Fruit fly (Drosophila melanogaster) whole organism, embryonic: Measurements from ENCODE around the gene chb.

Source experiments
- ATbp ChIP-seq: fragments of 200-800 bp; sonication (Bioruptor generic); optimal IDR thresholded peaks from 2 replicates; lab custom pipeline; 2017; ENCODE audit warnings: missing biosample characterization, mild to moderate bottlenecking, missing genetic modification characterization, missing genetic modification reagents
- Antp ChIP-seq: fragments of 200-800 bp; sonication (Bioruptor generic); optimal IDR thresholded peaks from 3 replicates; lab custom pipeline; 2016; ENCODE audit warnings: missing biosample characterization, missing genetic modification characterization
- Bdp1 ChIP-seq: fragments of 200-800 bp; sonication (Bioruptor generic); optimal IDR thresholded peaks from 3 replicates; lab custom pipeline; 2016; ENCODE audit warnings: missing biosample characterization, missing genetic modification characterization
- CG10267 ChIP-seq: fragments of 200-800 bp; sonication (Bioruptor generic); optimal IDR thresholded peaks from 2 replicates; lab custom pipeline; 2018; ENCODE audit warnings: missing biosample characterization, mild to moderate bottlenecking, missing genetic modification characterization, moderate library complexity
- CG12104 ChIP-seq: fragments of 200-800 bp; sonication (Bioruptor generic); optimal IDR thresholded peaks from 3 replicates; lab custom pipeline; 2016; ENCODE audit warnings: missing biosample characterization, missing genetic modification characterization
- CG12155 ChIP-seq: fragments of 200-800 bp; sonication (Bioruptor generic); optimal IDR thresholded peaks from 3 replicates; lab custom pipeline; 2016; ENCODE audit warnings: missing biosample characterization, missing genetic modification characterization
- CG13287 ChIP-seq: fragments of 200-800 bp; sonication (Bioruptor generic); IDR thresholded peaks from 2 replicates; pipeline ENCODE4 v1.3.6; 2022; ENCODE audit warnings: missing biosample characterization, missing genetic modification characterization; ENCODE audit not compliant: partially characterized antibody
- CG13775 ChIP-seq: fragments of 200-800 bp; sonication (Bioruptor generic); optimal IDR thresholded peaks from 3 replicates; lab custom pipeline; 2017; ENCODE audit warnings: missing biosample characterization, mild to moderate bottlenecking, missing genetic modification characterization
- CG17359 ChIP-seq: fragments of 200-800 bp; sonication (Bioruptor generic); optimal IDR thresholded peaks from 3 replicates; lab custom pipeline; 2018; ENCODE audit warnings: missing biosample characterization, mild to moderate bottlenecking, missing genetic modification characterization, moderate library complexity
- CG18262 ChIP-seq: fragments of 200-800 bp; optimal IDR thresholded peaks from 3 replicates; lab custom pipeline; 2019; ENCODE audit warnings: missing biosample characterization, mild to moderate bottlenecking, missing genetic modification characterization, moderate library complexity
- CG1832 ChIP-seq: fragments of 200-800 bp; sonication (Bioruptor generic); optimal IDR thresholded peaks from 2 replicates; lab custom pipeline; 2017; ENCODE audit warnings: missing biosample characterization, mild to moderate bottlenecking, missing genetic modification characterization, inconsistent platforms
- CG18619 ChIP-seq: fragments of 200-800 bp; sonication (Bioruptor generic); optimal IDR thresholded peaks from 3 replicates; lab custom pipeline; 2017; ENCODE audit warnings: missing biosample characterization, mild to moderate bottlenecking, missing genetic modification characterization
- CG30431 ChIP-seq: fragments of 200-800 bp; sonication (Bioruptor generic); optimal IDR thresholded peaks from 2 replicates; lab custom pipeline; 2017; ENCODE audit warnings: missing biosample characterization, missing genetic modification characterization
- CG31441 ChIP-seq: fragments of 200-800 bp; sonication (Bioruptor generic); IDR thresholded peaks from 2 replicates; pipeline ENCODE4 v1.3.6; 2022; ENCODE audit warnings: missing biosample characterization, missing genetic modification characterization
- CG3163 ChIP-seq: fragments of 200-800 bp; sonication (Bioruptor generic); optimal IDR thresholded peaks from 3 replicates; lab custom pipeline; 2016; ENCODE audit warnings: missing biosample characterization, missing genetic modification characterization
- CG4617 ChIP-seq: fragments of 200-800 bp; sonication (Bioruptor generic); optimal IDR thresholded peaks from 3 replicates; lab custom pipeline; 2016; ENCODE audit warnings: missing biosample characterization, missing genetic modification characterization, borderline replicate concordance
- CG6683 ChIP-seq: fragments of 200-800 bp; sonication (Bioruptor generic); optimal IDR thresholded peaks from 2 replicates; lab custom pipeline; 2017; ENCODE audit warnings: missing biosample characterization, mild to moderate bottlenecking, missing genetic modification characterization, missing genetic modification reagents
- CG6689 ChIP-seq: fragments of 200-800 bp; sonication (Bioruptor generic); IDR thresholded peaks from 2 replicates; pipeline ENCODE4 v1.3.6; 2022; ENCODE audit warnings: missing biosample characterization, missing genetic modification characterization
- CG7357 ChIP-seq: fragments of 200-800 bp; sonication (Bioruptor generic); IDR thresholded peaks from 3 replicates; pipeline ENCODE4 v1.3.6; 2022; ENCODE audit warnings: missing biosample characterization, missing genetic modification characterization
- CG7928 ChIP-seq: fragments of 200-800 bp; sonication (Bioruptor generic); optimal IDR thresholded peaks from 2 replicates; lab custom pipeline; 2017; ENCODE audit warnings: missing biosample characterization, mild to moderate bottlenecking, missing genetic modification characterization
- CG8478 ChIP-seq: fragments of >200 bp; optimal IDR thresholded peaks from 2 replicates; lab custom pipeline; 2018
- CHES-1-like ChIP-seq: fragments of 200-800 bp; sonication (Bioruptor generic); optimal IDR thresholded peaks from 2 replicates; lab custom pipeline; 2016; ENCODE audit warnings: missing biosample characterization, missing genetic modification characterization
- CoRest ChIP-seq: fragments of 200-800 bp; sonication (Bioruptor generic); optimal IDR thresholded peaks from 3 replicates; lab custom pipeline; 2018; ENCODE audit warnings: missing biosample characterization, mild to moderate bottlenecking, missing genetic modification characterization, moderate library complexity
- Dad ChIP-seq: fragments of 200-800 bp; sonication (Bioruptor generic); optimal IDR thresholded peaks from 3 replicates; lab custom pipeline; 2016; ENCODE audit warnings: missing biosample characterization, missing genetic modification characterization
- Doc3 ChIP-seq: fragments of 200-800 bp; sonication (Bioruptor generic); IDR thresholded peaks from 3 replicates; pipeline ENCODE4 v1.3.6; 2022; ENCODE audit warnings: missing biosample characterization, missing genetic modification characterization; ENCODE audit not compliant: partially characterized antibody
- Fer3 ChIP-seq: fragments of 200-800 bp; sonication (Bioruptor generic); optimal IDR thresholded peaks from 2 replicates; lab custom pipeline; 2018; ENCODE audit warnings: missing biosample characterization, mild to moderate bottlenecking, missing genetic modification characterization, moderate library complexity
- H2.0 ChIP-seq: fragments of 200-800 bp; sonication (Bioruptor generic); IDR thresholded peaks from 2 replicates; pipeline ENCODE4 v1.3.6; 2022; ENCODE audit warnings: missing biosample characterization, missing genetic modification characterization
- Kr ChIP-seq: fragments of 200-800 bp; sonication (Bioruptor generic); optimal IDR thresholded peaks from 2 replicates; lab custom pipeline; 2017; ENCODE audit warnings: missing biosample characterization, mild to moderate bottlenecking, missing genetic modification characterization
- Lim3 ChIP-seq: fragments of 200-800 bp; sonication (Bioruptor generic); IDR thresholded peaks from 2 replicates; pipeline ENCODE4 v1.3.6; 2022; ENCODE audit warnings: missing biosample characterization, missing genetic modification characterization
- MTF-1 ChIP-seq: fragments of 200-800 bp; sonication (Bioruptor generic); optimal IDR thresholded peaks from 2 replicates; lab custom pipeline; 2018; ENCODE audit warnings: missing biosample characterization, mild to moderate bottlenecking, missing genetic modification characterization, borderline replicate concordance
- NC2β ChIP-seq: fragments of 200-800 bp; sonication (Bioruptor generic); optimal IDR thresholded peaks from 2 replicates; lab custom pipeline; 2016; ENCODE audit warnings: missing biosample characterization, missing genetic modification characterization
- PHDP ChIP-seq: fragments of 200-800 bp; sonication (Bioruptor generic); optimal IDR thresholded peaks from 3 replicates; lab custom pipeline; 2018; ENCODE audit warnings: missing biosample characterization, mild to moderate bottlenecking, missing genetic modification characterization, moderate library complexity
- Ptx1 ChIP-seq: fragments of 200-800 bp; sonication (Bioruptor generic); IDR thresholded peaks from 2 replicates; pipeline ENCODE4 v1.3.6; 2022; ENCODE audit warnings: missing biosample characterization, missing genetic modification characterization
- Rx ChIP-seq: fragments of 200-800 bp; sonication (Bioruptor generic); IDR thresholded peaks from 2 replicates; pipeline ENCODE4 v1.3.6; 2022; ENCODE audit warnings: missing biosample characterization, missing genetic modification characterization
- Sin3A ChIP-seq: fragments of >200 bp; optimal IDR thresholded peaks from 2 replicates; lab custom pipeline; 2018
- abd-A ChIP-seq: fragments of 200-800 bp; sonication (Bioruptor generic); optimal IDR thresholded peaks from 3 replicates; lab custom pipeline; 2019; ENCODE audit warnings: missing biosample characterization, mild to moderate bottlenecking, missing genetic modification characterization, moderate library complexity
- ara ChIP-seq: fragments of 200-800 bp; sonication (Bioruptor generic); IDR thresholded peaks from 2 replicates; pipeline ENCODE4 v1.3.6; 2022; ENCODE audit warnings: missing biosample characterization, missing genetic modification characterization
- az2 ChIP-seq: fragments of 200-800 bp; sonication (Bioruptor generic); optimal IDR thresholded peaks from 3 replicates; lab custom pipeline; 2016; ENCODE audit warnings: missing biosample characterization, missing genetic modification characterization
- cas ChIP-seq: fragments of 200-800 bp; sonication (Bioruptor generic); IDR thresholded peaks from 2 replicates; pipeline ENCODE4 v1.3.6; 2022; ENCODE audit warnings: missing biosample characterization, missing genetic modification characterization
- danr ChIP-seq: fragments of 200-800 bp; sonication (Bioruptor generic); IDR thresholded peaks from 2 replicates; pipeline ENCODE4 v1.3.6; 2022; ENCODE audit warnings: missing biosample characterization, missing genetic modification characterization
- dm ChIP-seq: fragments of 200-800 bp; sonication (Bioruptor generic); optimal IDR thresholded peaks from 3 replicates; lab custom pipeline; 2016; ENCODE audit warnings: missing biosample characterization, missing genetic modification characterization
- eyg ChIP-seq: fragments of 200-800 bp; sonication (Bioruptor generic); optimal IDR thresholded peaks from 3 replicates; lab custom pipeline; 2016; ENCODE audit warnings: missing biosample characterization, missing genetic modification characterization
- gem ChIP-seq: fragments of 200-800 bp; sonication (Bioruptor generic); optimal IDR thresholded peaks from 2 replicates; lab custom pipeline; 2019; ENCODE audit warnings: missing biosample characterization, mild to moderate bottlenecking, missing genetic modification characterization, moderate library complexity
- gfzf ChIP-seq: fragments of 200-800 bp; sonication (Bioruptor generic); optimal IDR thresholded peaks from 2 replicates; lab custom pipeline; 2016; ENCODE audit warnings: missing biosample characterization, mild to moderate bottlenecking, missing genetic modification characterization, moderate library complexity
- ham ChIP-seq: fragments of 200-800 bp; sonication (Bioruptor generic); IDR thresholded peaks from 2 replicates; pipeline ENCODE4 v1.3.6; 2022; ENCODE audit warnings: missing biosample characterization, missing genetic modification characterization
- kni ChIP-seq: fragments of 200-800 bp; sonication (Bioruptor generic); optimal IDR thresholded peaks from 3 replicates; lab custom pipeline; 2017; ENCODE audit warnings: mild to moderate bottlenecking, missing biosample characterization, missing genetic modification reagents, missing genetic modification characterization
- lmd ChIP-seq: fragments of 200-800 bp; sonication (Bioruptor generic); IDR thresholded peaks from 2 replicates; pipeline ENCODE4 v1.3.6; 2022; ENCODE audit warnings: missing biosample characterization, missing genetic modification characterization
- otp ChIP-seq: fragments of 200-800 bp; sonication (Bioruptor generic); IDR thresholded peaks from 3 replicates; pipeline ENCODE4, ENCODE4 v1.3.6; 2022; ENCODE audit warnings: missing biosample characterization, missing genetic modification characterization
- salm ChIP-seq: fragments of 200-800 bp; sonication (Bioruptor generic); optimal IDR thresholded peaks from 2 replicates; lab custom pipeline; 2018; ENCODE audit warnings: missing biosample characterization, mild to moderate bottlenecking, missing genetic modification characterization
- sug ChIP-seq: fragments of 200-800 bp; optimal IDR thresholded peaks from 2 replicates; lab custom pipeline; 2019; ENCODE audit warnings: missing biosample characterization, mild to moderate bottlenecking, missing genetic modification characterization, moderate library complexity
- unpg ChIP-seq: fragments of 200-800 bp; sonication (Bioruptor generic); optimal IDR thresholded peaks from 3 replicates; lab custom pipeline; 2018; ENCODE audit warnings: missing biosample characterization, mild to moderate bottlenecking, missing genetic modification characterization, moderate library complexity
- zf30C ChIP-seq: fragments of 200-800 bp; sonication (Bioruptor generic); optimal IDR thresholded peaks from 3 replicates; lab custom pipeline; 2018; ENCODE audit warnings: missing biosample characterization, mild to moderate bottlenecking, missing genetic modification characterization

The chb gene

DNA sequence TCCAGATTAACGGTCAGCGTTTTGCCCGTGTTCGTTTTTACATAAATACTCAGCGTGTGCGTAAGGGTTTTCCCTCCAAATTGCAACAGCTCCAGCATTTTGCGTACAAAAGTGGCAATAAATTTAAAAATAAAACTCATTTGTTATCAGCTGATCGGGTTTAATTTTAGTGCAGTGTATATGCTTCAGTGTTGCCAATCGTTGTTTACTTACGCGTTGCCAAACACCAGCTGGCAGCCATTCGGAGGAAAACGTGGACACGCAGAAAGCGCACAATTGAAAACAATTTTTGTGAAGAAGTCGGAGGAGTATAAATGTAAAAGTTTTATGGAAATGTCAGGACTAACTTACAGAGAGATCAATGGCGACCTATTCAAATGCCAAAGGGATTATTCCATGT is 23.9 kb downstream of the chb start, which contains the start of the genes Targ3 and park (continued):
- TF ChIP-seq CG13775 (GFP tag; lab: Kevin White, UChicago) (peak; percentile 2), NC2β (peak; percentile 16), gem (tag; lab: Kevin White, UChicago) (peak; percentile 20), unpg (GFP tag; lab: Kevin White, UChicago) (peak; percentile 9), H2.0 (0 out of 2 replicates have a peak, but pooled peaks have one; percentile 24), CG12155 (GFP tag; lab: Kevin White, UChicago) (peak; percentile 52), Ptx1 (GFP tag; lab: Robert Waterston, UW) (no peak), Rx (GFP tag; lab: Robert Waterston, UW) (no peak), CG7357 (no peak), gfzf (GFP tag; lab: Kevin White, UChicago) (peak; percentile 22), CG6689 (GFP tag; lab: Robert Waterston, UW) (no peak), CG4617 (peak; percentile 57), salm (tag; lab: Kevin White, UChicago) (no peak), CG31441 (GFP tag; lab: Robert Waterston, UW) (no peak), PHDP (tag; lab: Kevin White, UChicago) (peak; percentile 35), Antp (peak; percentile 15), CG7928 (GFP tag; lab: Kevin White, UChicago) (no peak), Bdp1 (GFP tag; lab: Kevin White, UChicago) (peak; percentile 2), danr (GFP tag; lab: Robert Waterston, UW) (no peak), Dad (GFP tag; lab: Kevin White, UChicago) (peak; percentile 1), CG10267 (tag; lab: Kevin White, UChicago) (peak; percentile 31), abd-A (tag; lab: Kevin White, UChicago) (peak; percentile 4), CG12104 (GFP tag; lab: Kevin White, UChicago) (no peak), eyg (no peak), CG18619 (no peak), CG3163 (peak; percentile 19), cas (no peak), CG1832 (GFP tag; lab: Kevin White, UChicago) (no peak), CG6683 (no peak), zf30C (GFP tag; lab: Kevin White, UChicago) (peak; percentile 90), Fer3 (tag; lab: Kevin White, UChicago) (no peak), az2 (no peak), ATbp (GFP tag; lab: Kevin White, UChicago) (no peak), MTF-1 (GFP tag; lab: Kevin White, UChicago) (no peak), Lim3 (GFP tag; lab: Robert Waterston, UW) (no peak), ham (GFP tag; lab: Robert Waterston, UW) (no peak), Doc3 (GFP tag; lab: Robert Waterston, UW) (0 out of 3 replicates have a peak, but pooled peaks have one; percentile 23), CG8478 (lab: Kevin White, UChicago) (no peak), Sin3A (lab: Kevin White, UChicago) (peak; percentile 42), dm (GFP tag; lab: Kevin White, UChicago) (peak; percentile 34), CG30431 (GFP tag; lab: Kevin White, UChicago) (no peak), CHES-1-like (GFP tag; lab: Kevin White, UChicago) (peak; percentile 28), CoRest (tag; lab: Kevin White, UChicago) (peak; percentile 31), kni (GFP tag; lab: Kevin White, UChicago) (no peak), lmd (GFP tag; lab: Robert Waterston, UW) (no peak), CG18262 (tag; lab: Kevin White, UChicago) (no peak), otp (0 out of 3 replicates have a peak, but pooled peaks have one; percentile 9), sug (tag; lab: Kevin White, UChicago) (peak; percentile 7), CG13287 (GFP tag; lab: Robert Waterston, UW) (peak; percentile 49), ara (GFP tag; lab: Robert Waterston, UW) (no peak), CG17359 (tag; lab: Kevin White, UChicago) (no peak), Kr (GFP tag; lab: Kevin White, UChicago) (no peak)
